Fruit fly (Drosophila melanogaster) whole organism, adult: ENCODE measurements around the gene CG14042.

Experiments
- CG11617 ChIP-seq: fragments of 200-800 bp; sonication (Bioruptor generic); optimal IDR thresholded peaks from 2 replicates; lab custom pipeline; 2017; ENCODE audit warnings: mild to moderate bottlenecking, missing biosample characterization, missing genetic modification reagents, missing genetic modification characterization
- CG12768 ChIP-seq: fragments of 200-800 bp; sonication (Bioruptor generic); optimal IDR thresholded peaks from 2 replicates; lab custom pipeline; 2017; ENCODE audit warnings: missing biosample characterization, missing genetic modification characterization, mild to moderate bottlenecking, moderate library complexity, missing genetic modification reagents
- CG14711 ChIP-seq: fragments of 200-800 bp; sonication (Bioruptor generic); optimal IDR thresholded peaks from 2 replicates; lab custom pipeline; 2018; ENCODE audit warnings: missing biosample characterization, mild to moderate bottlenecking, missing genetic modification characterization, moderate library complexity
- CG1620 ChIP-seq: fragments of 200-800 bp; sonication (Bioruptor generic); optimal IDR thresholded peaks from 2 replicates; lab custom pipeline; 2016; ENCODE audit warnings: missing biosample characterization, missing genetic modification characterization
- CG5204 ChIP-seq: fragments of 200-800 bp; sonication (Bioruptor generic); optimal IDR thresholded peaks from 2 replicates; lab custom pipeline; 2016; ENCODE audit warnings: missing biosample characterization, missing genetic modification characterization
- CG7101 ChIP-seq: fragments of 200-800 bp; sonication (Bioruptor generic); optimal IDR thresholded peaks from 2 replicates; lab custom pipeline; 2018; ENCODE audit warnings: missing biosample characterization, mild to moderate bottlenecking, missing genetic modification characterization, moderate library complexity
- Crg-1 ChIP-seq: fragments of 200-800 bp; sonication (Bioruptor generic); optimal IDR thresholded peaks from 2 replicates; lab custom pipeline; 2016; ENCODE audit warnings: missing biosample characterization, missing genetic modification characterization
- Mnt ChIP-seq: fragments of 200-800 bp; sonication (Bioruptor generic); optimal IDR thresholded peaks from 2 replicates; lab custom pipeline; 2016; ENCODE audit warnings: missing biosample characterization, mild to moderate bottlenecking, missing genetic modification characterization
- bab1 ChIP-seq: fragments of 200-800 bp; sonication (Bioruptor generic); optimal IDR thresholded peaks from 3 replicates; lab custom pipeline; 2019; ENCODE audit warnings: missing biosample characterization, mild to moderate bottlenecking, missing genetic modification characterization, moderate library complexity
- cic ChIP-seq: fragments of 200-800 bp; sonication (Bioruptor generic); optimal IDR thresholded peaks from 2 replicates; lab custom pipeline; 2017; ENCODE audit warnings: missing biosample characterization, mild to moderate bottlenecking, missing genetic modification characterization, moderate library complexity
- kay ChIP-seq: fragments of 200-800 bp; sonication (Bioruptor generic); peaks from one replicate; lab custom pipeline; 2016; ENCODE audit warnings: missing biosample characterization, missing genetic modification characterization, borderline replicate concordance
- ovo ChIP-seq: fragments of 200-800 bp; sonication (Bioruptor generic); optimal IDR thresholded peaks from 2 replicates; lab custom pipeline; 2016; ENCODE audit warnings: missing biosample characterization, missing genetic modification characterization
- pad ChIP-seq: fragments of 200-800 bp; sonication (Bioruptor generic); optimal IDR thresholded peaks from 3 replicates; lab custom pipeline; 2017; ENCODE audit warnings: missing biosample characterization, missing genetic modification characterization, mild to moderate bottlenecking, moderate library complexity, missing genetic modification reagents
- toe ChIP-seq: fragments of 200-800 bp; sonication (Bioruptor generic); optimal IDR thresholded peaks from 2 replicates; lab custom pipeline; 2016; ENCODE audit warnings: missing biosample characterization, missing genetic modification characterization

DNA sequence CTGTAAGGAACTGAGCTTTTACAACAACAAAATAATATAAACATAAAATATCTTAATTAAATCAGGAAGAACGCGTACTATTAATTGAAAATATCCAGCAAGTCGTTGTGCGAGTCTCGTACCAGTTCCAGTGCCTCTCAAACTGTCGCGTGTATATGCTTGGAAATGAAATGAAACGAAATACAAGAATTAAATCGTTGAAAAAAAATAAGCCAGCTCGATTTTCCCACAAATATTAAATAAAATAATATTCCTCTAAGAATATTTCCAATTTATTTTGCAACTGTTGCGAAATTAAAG is 7.8 kb upstream of the CG14042 start:
- no peak for TF ChIP-seq Mnt (GFP tag; lab: Kevin White, UChicago)
- TF ChIP-seq kay, result peak; percentile 33
- no peak for TF ChIP-seq CG1620
- TF ChIP-seq bab1 (GFP tag; lab: Kevin White, UChicago), result no peak
- no peak for TF ChIP-seq cic (GFP tag; lab: Kevin White, UChicago)
- TF ChIP-seq CG5204 (GFP tag; lab: Kevin White, UChicago), result no peak
- no peak for TF ChIP-seq CG11617 (GFP tag; lab: Kevin White, UChicago)
- TF ChIP-seq toe (GFP tag; lab: Kevin White, UChicago), result no peak
- TF ChIP-seq CG12768 (GFP tag; lab: Kevin White, UChicago), result no peak
- TF ChIP-seq ovo (GFP tag; lab: Kevin White, UChicago), result no peak
- TF ChIP-seq CG7101 (tag; lab: Kevin White, UChicago), result no peak
- no peak for TF ChIP-seq Crg-1
- TF ChIP-seq pad, result no peak
- no peak for TF ChIP-seq CG14711
